Worm (Caenorhabditis elegans): ENCODE data around the gene F43B10.1.

Gene F43B10.1

DNA sequence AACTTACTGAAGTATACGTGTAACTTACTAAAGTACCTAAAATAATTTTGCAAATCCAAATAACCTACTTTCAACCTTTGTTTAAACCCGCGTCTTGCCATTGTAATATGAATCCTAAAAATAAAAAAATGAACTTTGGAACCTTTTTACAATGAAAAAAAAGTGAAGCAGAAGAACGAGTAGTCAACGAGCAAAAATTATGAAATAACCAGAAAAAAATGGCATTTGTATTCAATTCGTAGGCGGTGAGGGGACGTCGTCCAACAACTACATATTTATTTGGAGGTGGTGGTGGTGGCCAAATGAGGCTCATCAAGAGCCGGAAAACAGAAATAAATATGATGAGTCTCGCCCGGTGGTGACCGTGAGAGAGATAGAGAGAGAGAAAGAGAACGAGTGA, at the start of gene F43B10.1:
TSS of gene F43B10.1 (minus strand) at position 101 of the 400 bp plus-strand sequence.
- TF ChIP-seq odd-2 (tag; optimal IDR thresholded peaks at IDR 0.05) (no peak), tbx-7 (tag; optimal IDR thresholded peaks at IDR 0.05) (no peak), eyg-1 (tag; optimal IDR thresholded peaks at IDR 0.05) (no peak), dmd-4 (tag; optimal IDR thresholded peaks at IDR 0.05; ENCODE audit: borderline replicate concordance) (no peak), elt-2 (tag; optimal IDR thresholded peaks at IDR 0.05) (no peak), ama-1 (optimal IDR thresholded peaks at IDR 0.05) (no peak), pqm-1 (tag; optimal IDR thresholded peaks at IDR 0.05) (no peak), zip-5 (tag; optimal IDR thresholded peaks at IDR 0.05) (no peak), sox-2 (GFP tag; IDR thresholded peaks at IDR 0.05) (no peak)

DNA sequence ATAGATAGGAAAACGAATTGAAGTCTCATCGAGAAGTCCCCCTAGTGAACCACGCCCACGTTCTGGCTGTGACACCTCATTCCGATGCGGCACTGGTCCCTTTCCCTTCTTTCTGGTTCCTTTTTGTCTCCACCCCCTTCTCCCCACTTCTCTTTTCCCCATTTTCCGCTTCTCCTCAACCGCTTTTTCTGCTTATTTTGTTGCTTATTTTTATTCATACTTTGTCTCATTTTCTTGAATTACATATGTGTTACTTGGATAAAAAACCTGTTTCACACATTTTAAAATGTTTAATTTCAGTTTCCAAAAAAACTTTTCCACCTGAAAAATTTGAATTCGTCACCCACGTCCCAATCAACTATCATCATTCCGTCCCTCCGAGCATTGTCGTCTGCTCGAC, 48.8 kb upstream of the F43B10.1 start, which contains the start of gene lgc-53:
TSS of gene lgc-53 (plus strand) at position 301 of the 400 bp plus-strand sequence.
- TF ChIP-seq hlh-6 (tag; optimal IDR thresholded peaks at IDR 0.05), result no peak
- TF ChIP-seq syd-9 (tag; optimal IDR thresholded peaks at IDR 0.05), result no peak
- no peak for TF ChIP-seq odd-2 (tag; optimal IDR thresholded peaks at IDR 0.05)
- no peak for TF ChIP-seq pha-4 (tag; optimal IDR thresholded peaks at IDR 0.05)
- no peak for TF ChIP-seq unc-55 (GFP tag; optimal IDR thresholded peaks at IDR 0.05)
- no peak for TF ChIP-seq fkh-6 (tag; optimal IDR thresholded peaks at IDR 0.05)
- TF ChIP-seq ztf-16 (tag; optimal IDR thresholded peaks at IDR 0.05), result no peak
- TF ChIP-seq fax-1 (tag; optimal IDR thresholded peaks at IDR 0.05), result no peak
- no peak for TF ChIP-seq ttx-3 (tag; optimal IDR thresholded peaks at IDR 0.05)
- no peak for TF ChIP-seq nfya-1 (tag; optimal IDR thresholded peaks at IDR 0.05)
- no peak for TF ChIP-seq hlh-13 (GFP tag; optimal IDR thresholded peaks at IDR 0.05)
- no peak for TF ChIP-seq npax-4 (tag; optimal IDR thresholded peaks at IDR 0.05)
- TF ChIP-seq dve-1 (tag; optimal IDR thresholded peaks at IDR 0.05), result no peak
- no peak for TF ChIP-seq ceh-30 (tag; optimal IDR thresholded peaks at IDR 0.05)
- TF ChIP-seq ceh-18 (tag; optimal IDR thresholded peaks at IDR 0.05), result no peak
- TF ChIP-seq zip-5 (tag; optimal IDR thresholded peaks at IDR 0.05), result no peak
- TF ChIP-seq ceh-24 (tag; optimal IDR thresholded peaks at IDR 0.05), result no peak
- no peak for TF ChIP-seq che-1 (tag; optimal IDR thresholded peaks at IDR 0.05)
- TF ChIP-seq nhr-11 (tag; optimal IDR thresholded peaks at IDR 0.05), result no peak
- TF ChIP-seq F13H6.1 (tag; optimal IDR thresholded peaks at IDR 0.05), result no peak

DNA sequence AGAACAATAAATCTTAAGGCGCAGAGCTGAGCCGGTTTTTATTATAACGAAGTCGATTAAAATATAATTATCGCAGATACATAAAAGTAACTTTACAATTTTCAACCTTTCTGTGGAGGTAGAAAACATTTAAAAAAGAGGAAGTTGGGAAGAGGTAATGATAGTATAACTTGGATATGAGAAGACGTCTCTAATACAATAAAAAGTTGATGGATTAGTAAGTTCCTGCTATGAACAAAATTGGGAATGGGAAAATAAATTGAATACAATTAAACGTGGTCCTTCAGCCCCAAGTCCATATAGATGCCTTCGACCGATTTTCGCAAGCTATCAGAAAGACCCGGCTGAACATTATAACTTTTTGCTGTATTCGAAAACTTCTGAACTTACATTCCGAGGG, 43.0 kb upstream of the F43B10.1 start:
- TF ChIP-seq fax-1 (tag; optimal IDR thresholded peaks at IDR 0.05) (no peak), ceh-14 (tag; optimal IDR thresholded peaks at IDR 0.05) (no peak), C38D4.7 (GFP tag; optimal IDR thresholded peaks at IDR 0.05) (no peak), elt-4 (tag; optimal IDR thresholded peaks at IDR 0.05) (no peak), ceh-19 (GFP tag; optimal IDR thresholded peaks at IDR 0.05) (no peak), ttx-3 (tag; optimal IDR thresholded peaks at IDR 0.05) (no peak), K02D7.2 (tag; optimal IDR thresholded peaks at IDR 0.05) (no peak), unc-55 (GFP tag; optimal IDR thresholded peaks at IDR 0.05) (no peak)

DNA sequence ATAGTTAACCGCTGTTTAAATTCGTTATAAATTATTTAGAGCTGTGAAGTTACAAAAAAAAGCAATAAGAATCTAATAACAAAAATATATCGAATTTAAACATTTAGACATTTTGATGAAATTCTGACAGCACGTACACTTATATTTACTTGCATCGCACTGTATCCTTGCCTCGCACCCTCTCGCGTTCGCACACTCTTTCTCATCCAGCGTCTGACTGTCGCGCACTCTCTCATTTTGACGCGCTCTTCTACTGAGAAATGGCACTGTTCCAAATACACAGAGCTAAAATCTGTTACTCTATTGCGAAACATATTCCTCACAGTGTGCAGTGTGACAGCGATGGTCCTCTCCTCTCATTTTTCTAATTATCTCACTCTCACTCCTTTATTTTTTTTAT, 41.5 kb upstream of the F43B10.1 start:
- TF ChIP-seq unc-55 (GFP tag; optimal IDR thresholded peaks at IDR 0.05) (peak; percentile 87), nhr-11 (tag; optimal IDR thresholded peaks at IDR 0.05) (no peak), sox-4 (tag; optimal IDR thresholded peaks at IDR 0.05) (no peak), C38D4.7 (GFP tag; optimal IDR thresholded peaks at IDR 0.05) (no peak), ets-4 (tag; optimal IDR thresholded peaks at IDR 0.05) (no peak), unc-86 (tag; optimal IDR thresholded peaks at IDR 0.05) (no peak), ceh-22 (tag; optimal IDR thresholded peaks at IDR 0.05) (no peak)

DNA sequence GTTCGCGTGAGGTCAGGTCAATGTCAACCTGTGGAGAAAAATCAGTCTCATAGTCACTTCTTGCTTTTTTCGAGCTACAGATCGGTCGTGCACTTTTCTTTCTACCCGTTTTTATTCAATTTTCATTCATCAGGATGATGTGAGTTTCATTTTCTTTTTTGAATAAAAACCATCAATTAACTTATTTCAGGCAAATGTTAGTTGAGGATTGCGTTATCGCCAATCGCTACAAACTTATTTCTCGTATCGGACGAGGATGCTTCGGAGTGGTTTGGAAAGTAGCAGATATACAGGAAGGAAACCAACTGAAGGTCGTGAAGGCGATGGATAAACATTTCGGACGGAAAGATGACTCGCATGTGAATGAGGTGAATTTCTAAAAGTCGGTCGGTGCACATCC, 39.6 kb upstream of the F43B10.1 start, which contains the start of gene F22H10.1:
TSS of gene F22H10.1 (plus strand) at position 211 of the 400 bp plus-strand sequence.
- TF ChIP-seq ets-4 (tag; optimal IDR thresholded peaks at IDR 0.05), result no peak
- no peak for TF ChIP-seq K09A11.1 (tag; optimal IDR thresholded peaks at IDR 0.05; ENCODE audit: insufficient read depth)
- no peak for TF ChIP-seq unc-42 (tag; optimal IDR thresholded peaks at IDR 0.05)
- no peak for TF ChIP-seq T23F11.4 (GFP tag; optimal IDR thresholded peaks at IDR 0.05)
- no peak for TF ChIP-seq eyg-1 (tag; optimal IDR thresholded peaks at IDR 0.05)
- no peak for TF ChIP-seq fkh-10 (GFP tag; optimal IDR thresholded peaks at IDR 0.05)
- no peak for TF ChIP-seq ceh-14 (tag; optimal IDR thresholded peaks at IDR 0.05)
- TF ChIP-seq pqm-1 (tag; optimal IDR thresholded peaks at IDR 0.05), result no peak
- TF ChIP-seq pha-2 (tag; optimal IDR thresholded peaks at IDR 0.05), result no peak
- TF ChIP-seq gmeb-2 (tag; optimal IDR thresholded peaks at IDR 0.05), result no peak
- TF ChIP-seq sox-4 (tag; optimal IDR thresholded peaks at IDR 0.05), result no peak
- TF ChIP-seq hlh-6 (tag; optimal IDR thresholded peaks at IDR 0.05), result no peak

Data from whole organism, late embryonic.